Worm (Caenorhabditis elegans) whole organism, midembryonic: ENCODE results near the gene col-10.
A peak's percentile ranks its signal among the peaks of the same experiment; 100 is the strongest.

Experiments used
- T22C8.4 ChIP-seq: fragments of 200-800 bp; sonication (Bioruptor generic); IDR thresholded peaks from 2 replicates; pipeline ENCODE4 v1.3.6; 2022; ENCODE audit warnings: missing genetic modification characterization, missing compliant biosample characterization
- cog-1 ChIP-seq: sonication (generic microtip); optimal IDR thresholded peaks from 2 replicates; lab custom pipeline; 2016; ENCODE audit warnings: missing genetic modification characterization, missing compliant biosample characterization
- flt-1 ChIP-seq: fragments of 200-800 bp; sonication (Bioruptor generic); IDR thresholded peaks from 2 replicates; pipeline ENCODE4 v1.3.6; 2022; ENCODE audit warnings: missing genetic modification characterization, missing compliant biosample characterization
- klf-2 ChIP-seq: fragments of 200-800 bp; sonication (Bioruptor generic); conservative IDR thresholded peaks from 2 replicates; pipeline ENCODE4 v1.3.6; 2022; ENCODE audit warnings: missing genetic modification reagents, missing genetic modification characterization, missing compliant biosample characterization
- med-1 ChIP-seq: sonication (generic microtip); optimal IDR thresholded peaks from 2 replicates; lab custom pipeline; 2017; ENCODE audit warnings: missing genetic modification characterization, mild to moderate bottlenecking, missing compliant biosample characterization, antibody characterized with exemption, missing genetic modification reagents; ENCODE audit not compliant: insufficient read depth
- ref-1 ChIP-seq: fragments of 200-800 bp; sonication (Bioruptor generic); conservative IDR thresholded peaks from 2 replicates; pipeline ENCODE4 v1.3.6; 2022; ENCODE audit warnings: missing genetic modification reagents, missing genetic modification characterization, missing compliant biosample characterization
- tab-1 ChIP-seq: fragments of 200-800 bp; sonication (Bioruptor generic); IDR thresholded peaks from 2 replicates; pipeline ENCODE4 v1.3.6; 2022; ENCODE audit warnings: missing genetic modification characterization, missing compliant biosample characterization
- ztf-23 ChIP-seq: fragments of 200-800 bp; sonication (Bioruptor generic); IDR thresholded peaks from 2 replicates; pipeline ENCODE4 v1.3.6; 2022; ENCODE audit warnings: missing genetic modification reagents, missing genetic modification characterization, missing compliant biosample characterization
- ztf-29 ChIP-seq: fragments of 200-800 bp; sonication (Bioruptor generic); IDR thresholded peaks from 2 replicates; pipeline ENCODE4 v1.3.6; 2022; ENCODE audit warnings: missing genetic modification reagents, missing genetic modification characterization, missing compliant biosample characterization

The col-10 gene

DNA sequence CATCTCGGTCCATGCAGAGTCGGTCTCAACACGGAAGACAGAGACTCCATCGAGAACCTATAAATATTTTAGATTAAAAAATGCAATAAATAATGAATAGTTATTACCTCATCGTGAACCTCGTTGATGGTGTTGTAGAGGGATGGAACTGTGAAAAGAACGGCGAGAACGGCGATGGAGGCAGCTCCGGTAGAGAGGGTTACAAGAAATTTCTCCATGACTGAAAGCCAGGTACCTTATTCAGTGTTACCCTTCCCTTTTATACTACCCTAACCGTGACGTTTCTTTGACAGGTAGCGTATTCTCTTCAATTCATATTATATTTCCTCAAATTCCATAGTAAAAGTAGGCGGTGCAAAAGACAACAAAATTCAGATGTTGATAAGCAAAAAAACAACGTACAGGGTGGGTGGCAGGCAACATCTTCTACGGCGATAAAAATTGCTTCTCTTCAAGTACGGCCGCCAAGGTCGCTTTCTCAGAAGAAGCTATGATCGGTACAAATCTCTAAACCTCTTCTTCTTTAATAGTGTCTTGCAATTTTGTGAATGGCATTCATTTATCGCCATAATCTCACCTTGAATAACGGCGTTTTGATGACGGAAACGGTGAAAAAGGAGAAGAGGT is at the start of gene col-10:
Gene col-10 (minus strand): TSS at position 235 of the 627 bp plus-strand sequence.
- no peak for TF ChIP-seq med-1 (GFP tag; lab: Kevin White, UChicago)
- TF ChIP-seq cog-1 (tag; lab: Kevin White, UChicago), result no peak
- no peak for TF ChIP-seq ztf-29

DNA sequence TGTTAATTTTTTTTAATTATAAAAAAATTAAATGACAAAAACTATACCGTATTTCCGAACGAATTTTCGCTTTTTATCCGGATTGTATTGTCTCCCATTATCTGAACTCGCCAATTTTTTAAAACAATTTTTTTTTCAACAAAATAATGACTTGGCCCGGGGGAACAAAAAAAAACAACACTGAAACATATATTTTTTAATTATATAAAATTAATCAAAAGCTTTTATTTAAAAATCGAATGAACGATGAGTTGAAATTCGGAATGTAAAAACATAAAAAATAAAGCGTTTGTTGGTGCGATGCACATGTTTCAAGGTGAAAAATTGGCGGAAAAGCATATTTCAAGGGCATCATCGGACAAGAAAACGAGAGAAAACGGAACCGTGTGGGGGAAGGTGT is 48.4 kb upstream of the col-10 start, which contains the start of gene mdt-27:
Gene mdt-27 (minus strand): TSS at position 101 of the 400 bp plus-strand sequence.
- no peak for TF ChIP-seq flt-1 (GFP tag; lab: Robert Waterston, UW)
- TF ChIP-seq med-1 (GFP tag; lab: Kevin White, UChicago), result no peak
- TF ChIP-seq ztf-23, result no peak
- no peak for TF ChIP-seq klf-2 (GFP tag; lab: Robert Waterston, UW)
- TF ChIP-seq tab-1 (GFP tag; lab: Robert Waterston, UW), result no peak

DNA sequence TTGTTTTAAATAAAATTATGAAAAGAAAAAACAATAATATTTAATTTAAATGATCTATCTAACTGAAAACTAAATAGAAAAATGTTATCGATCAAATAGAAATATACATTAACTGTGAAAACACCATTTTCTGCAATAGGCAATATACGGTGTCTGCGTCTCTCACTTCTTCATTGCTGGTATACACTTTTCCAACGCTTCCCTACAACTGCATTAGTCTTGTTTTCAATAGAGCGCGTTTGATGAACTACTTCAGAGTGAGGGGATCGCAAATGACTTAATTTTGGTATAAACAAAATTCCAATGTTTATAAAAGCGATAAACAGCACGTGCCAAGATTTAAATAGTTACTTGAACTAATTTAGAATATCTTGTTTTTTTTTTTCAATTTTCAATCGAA is 47.4 kb upstream of the col-10 start:
- no peak for TF ChIP-seq ztf-23
- TF ChIP-seq cog-1 (tag; lab: Kevin White, UChicago), result peak; percentile 58

DNA sequence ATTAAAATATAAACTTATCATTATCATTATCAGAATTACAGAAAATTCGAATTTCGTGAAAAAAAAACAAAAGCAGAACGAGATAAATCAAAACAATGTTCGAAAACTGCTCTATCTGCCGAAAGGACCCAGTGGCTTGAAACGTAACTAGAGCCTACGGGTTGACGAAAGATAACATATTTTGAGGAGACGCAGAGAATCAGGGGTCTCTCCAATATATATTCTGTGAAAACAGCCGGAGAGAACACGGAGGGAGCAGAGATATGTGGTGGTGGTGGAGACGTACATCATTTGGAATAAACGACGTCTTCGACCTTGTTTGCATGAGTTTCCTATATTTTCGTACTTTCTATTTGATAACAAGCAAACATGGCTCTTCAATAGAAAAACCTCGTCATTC is 43.8 kb upstream of the col-10 start:
- TF ChIP-seq T22C8.4 (GFP tag; lab: Robert Waterston, UW) (no peak), ztf-23 (no peak), tab-1 (GFP tag; lab: Robert Waterston, UW) (no peak), cog-1 (tag; lab: Kevin White, UChicago) (no peak), med-1 (GFP tag; lab: Kevin White, UChicago) (no peak), ztf-29 (no peak), flt-1 (GFP tag; lab: Robert Waterston, UW) (no peak), klf-2 (GFP tag; lab: Robert Waterston, UW) (no peak), ref-1 (no peak)

- no peak for TF ChIP-seq ref-1
- no peak for TF ChIP-seq cog-1 (tag; lab: Kevin White, UChicago)
- no peak for TF ChIP-seq T22C8.4 (GFP tag; lab: Robert Waterston, UW)
- no peak for TF ChIP-seq med-1 (GFP tag; lab: Kevin White, UChicago)
- TF ChIP-seq flt-1 (GFP tag; lab: Robert Waterston, UW), result no peak
- TF ChIP-seq ztf-29, result no peak
- no peak for TF ChIP-seq ztf-23
- TF ChIP-seq klf-2 (GFP tag; lab: Robert Waterston, UW), result no peak
These were observed 42.3 kb upstream of the col-10 start, which contains the start of gene inx-10 for ce11 chrV:9207377-9207776. Gene inx-10 (minus strand): TSS chrV:9207477.

DNA sequence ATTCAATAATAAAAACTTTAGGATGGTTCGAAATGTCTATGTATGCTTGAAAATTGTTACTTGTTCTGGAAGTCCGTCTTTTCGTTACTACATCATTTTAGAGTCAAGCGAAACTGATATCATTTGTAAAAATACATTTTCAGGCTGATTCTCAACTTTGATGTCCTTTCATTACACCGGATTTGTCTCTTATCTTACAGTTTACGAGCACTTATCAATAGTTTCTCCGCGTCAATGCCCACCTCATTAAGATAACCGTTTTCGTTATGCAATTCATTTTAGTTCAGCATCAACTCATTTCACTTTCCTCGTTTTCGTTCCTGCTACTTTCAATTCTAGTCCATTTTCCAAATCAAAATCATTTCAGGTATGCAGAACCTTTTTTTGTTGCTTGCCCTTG is 37.6 kb upstream of the col-10 start, which contains the start of gene asp-2:
Gene asp-2 (plus strand): TSS at position 368 of the 400 bp plus-strand sequence.
- no peak for TF ChIP-seq med-1 (GFP tag; lab: Kevin White, UChicago)
- TF ChIP-seq klf-2 (GFP tag; lab: Robert Waterston, UW), result no peak
- TF ChIP-seq ref-1, result no peak
- TF ChIP-seq T22C8.4 (GFP tag; lab: Robert Waterston, UW), result no peak
- no peak for TF ChIP-seq flt-1 (GFP tag; lab: Robert Waterston, UW)
- TF ChIP-seq tab-1 (GFP tag; lab: Robert Waterston, UW), result no peak
- no peak for TF ChIP-seq ztf-29
- TF ChIP-seq cog-1 (tag; lab: Kevin White, UChicago), result no peak
- TF ChIP-seq ztf-23, result no peak

DNA sequence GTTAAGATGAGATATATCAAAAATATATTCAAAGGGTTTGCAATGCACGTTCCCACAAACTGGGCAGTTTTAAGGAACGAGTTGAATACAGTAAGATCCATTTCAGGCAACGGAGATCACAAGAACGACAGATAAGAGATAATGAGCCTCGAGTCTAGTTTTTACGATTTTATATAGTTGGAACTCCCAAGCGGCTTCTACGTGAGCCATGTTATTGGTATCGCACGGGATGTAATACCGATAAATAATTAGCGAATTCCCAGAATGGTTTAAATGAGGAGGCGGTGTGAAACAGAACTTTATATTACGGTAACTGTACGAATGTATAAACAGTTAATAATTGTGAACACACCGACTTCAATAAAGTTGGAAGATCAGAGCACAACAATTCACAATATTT is 33.8 kb upstream of the col-10 start, which contains the start of gene str-177:
Gene str-177 (minus strand): TSS at position 101 of the 400 bp plus-strand sequence.
- no peak for TF ChIP-seq ztf-23
- TF ChIP-seq tab-1 (GFP tag; lab: Robert Waterston, UW), result no peak
- TF ChIP-seq ztf-29, result no peak
- no peak for TF ChIP-seq cog-1 (tag; lab: Kevin White, UChicago)
- TF ChIP-seq T22C8.4 (GFP tag; lab: Robert Waterston, UW), result no peak
- TF ChIP-seq ref-1, result no peak
- no peak for TF ChIP-seq flt-1 (GFP tag; lab: Robert Waterston, UW)
- no peak for TF ChIP-seq med-1 (GFP tag; lab: Kevin White, UChicago)
- no peak for TF ChIP-seq klf-2 (GFP tag; lab: Robert Waterston, UW)

ce11 chrV:9197121-9197520 is 32.0 kb upstream of the col-10 start, which contains the start of gene C24B5.4:
Gene C24B5.4 (minus strand): TSS chrV:9197326.
- no peak for TF ChIP-seq ztf-29

DNA sequence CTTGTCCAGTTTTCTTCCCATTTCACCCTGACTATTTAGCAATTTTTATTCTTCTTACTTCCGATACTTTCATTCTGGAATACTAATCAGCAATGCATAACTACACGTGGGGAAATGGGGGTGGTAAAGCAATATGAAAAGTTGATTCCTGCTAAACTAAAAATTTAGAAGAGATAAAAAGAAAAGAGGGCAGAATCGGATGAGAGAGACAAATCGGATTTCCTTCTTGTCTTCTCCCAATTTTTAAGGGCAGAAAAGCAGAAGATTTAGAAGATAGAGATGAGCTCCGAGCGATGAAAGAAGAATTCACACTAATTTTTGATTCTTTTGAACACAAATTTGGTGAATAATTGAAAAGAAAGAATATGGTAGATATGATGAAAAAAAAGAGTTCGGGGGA is 28.9 kb upstream of the col-10 start:
- TF ChIP-seq med-1 (GFP tag; lab: Kevin White, UChicago), result no peak
- no peak for TF ChIP-seq T22C8.4 (GFP tag; lab: Robert Waterston, UW)
- TF ChIP-seq ref-1, result no peak
- no peak for TF ChIP-seq ztf-23
- TF ChIP-seq ztf-29, result no peak
- TF ChIP-seq tab-1 (GFP tag; lab: Robert Waterston, UW), result no peak
- TF ChIP-seq cog-1 (tag; lab: Kevin White, UChicago), result no peak
- TF ChIP-seq klf-2 (GFP tag; lab: Robert Waterston, UW), result no peak
- TF ChIP-seq flt-1 (GFP tag; lab: Robert Waterston, UW), result no peak

- TF ChIP-seq ref-1 (no peak), ztf-23 (no peak), ztf-29 (no peak), med-1 (GFP tag; lab: Kevin White, UChicago) (no peak), tab-1 (GFP tag; lab: Robert Waterston, UW) (no peak)
These were observed 26.3 kb upstream of the col-10 start, which contains the start of gene sphr-1 for ce11 chrV:9191406-9191805. Gene sphr-1 (plus strand): TSS chrV:9191610.
